Worm (Caenorhabditis elegans) whole organism, L4/young adult: ENCODE results near the gene klp-3.

ENCODE experiments used
- dao-5 ChIP-seq: sonication (generic microtip); optimal IDR thresholded peaks from 2 replicates; lab custom pipeline; 2016; ENCODE audit warnings: missing genotype, missing genetic modification characterization, moderate library complexity, missing compliant biosample characterization
- him-1 ChIP-seq: sonication (generic microtip); optimal IDR thresholded peaks from 2 replicates; lab custom pipeline; 2016; ENCODE audit warnings: missing genotype, missing genetic modification reagents, missing genetic modification characterization, missing compliant biosample characterization

- no peak for TF ChIP-seq him-1 (tag; lab: Kevin White, UChicago)
- no peak for TF ChIP-seq dao-5 (tag; lab: Kevin White, UChicago)
Observed at ce11 chrII:7864892-7865291, 22.7 kb downstream of the klp-3 start.
